Fruit fly (Drosophila melanogaster): ENCODE data around the gene CG32074.
"Not testable (repeated sequence)": the region's sequence is repeated elsewhere in the genome, so short reads cannot be mapped to it uniquely, and the experiment has no call there.

The CG32074 gene

dm6 chr3L:11148478-11149251 lies 16.5 kb upstream of the CG32074 start:
- peak; percentile 68 for TF ChIP-seq Pif1A (GFP tag; optimal IDR thresholded peaks at IDR 0.05)
- peak; percentile 64 for TF ChIP-seq Pif1B (GFP tag; optimal IDR thresholded peaks at IDR 0.05)
- peak; percentile 65 for TF ChIP-seq D1 (tag; optimal IDR thresholded peaks at IDR 0.05)
- TF ChIP-seq CG14655 (GFP tag; optimal IDR thresholded peaks at IDR 0.05), result peak; percentile 87
- peak; percentile 21 for TF ChIP-seq EcR (GFP tag; optimal IDR thresholded peaks at IDR 0.05)
- peak; percentile 85 for TF ChIP-seq CG8301 (tag; optimal IDR thresholded peaks at IDR 0.05)
- peak; percentile 61; the same call in 1 of the 3 replicates for TF ChIP-seq fd96Ca (GFP tag; IDR thresholded peaks at IDR 0.05)
- peak; percentile 66 for TF ChIP-seq gl (tag; optimal IDR thresholded peaks at IDR 0.05)
- peak; percentile 81 for TF ChIP-seq CG15710 (tag; optimal IDR thresholded peaks at IDR 0.05)
- peak; percentile 88 for TF ChIP-seq CG17806 (tag; optimal IDR thresholded peaks at IDR 0.05)
- peak; percentile 88 for TF ChIP-seq CG8159 (tag; optimal IDR thresholded peaks at IDR 0.05)
- TF ChIP-seq CG10348 (GFP tag; IDR thresholded peaks at IDR 0.05), result no peak
- peak; percentile 41 for TF ChIP-seq CG12605 (GFP tag; IDR thresholded peaks at IDR 0.05)
- TF ChIP-seq CG32121 (GFP tag; IDR thresholded peaks at IDR 0.05), result peak; percentile 54; the same call in 1 of the 2 replicates
- TF ChIP-seq rn (GFP tag; IDR thresholded peaks at IDR 0.05), result no peak; the same call in 1 of the 2 replicates
- TF ChIP-seq Ets98B (GFP tag; IDR thresholded peaks at IDR 0.05), result peak; percentile 68
- TF ChIP-seq CG34367 (tag; optimal IDR thresholded peaks at IDR 0.05), result peak; percentile 76
- TF ChIP-seq Snoo (tag; optimal IDR thresholded peaks at IDR 0.05), result no peak
- peak; percentile 77 for TF ChIP-seq CG4496 (GFP tag; IDR thresholded peaks at IDR 0.05)
- TF ChIP-seq CG9948 (tag; optimal IDR thresholded peaks at IDR 0.05), result peak; percentile 87
- peak; percentile 59 for TF ChIP-seq CG13204 (GFP tag; optimal IDR thresholded peaks at IDR 0.05)

DNA sequence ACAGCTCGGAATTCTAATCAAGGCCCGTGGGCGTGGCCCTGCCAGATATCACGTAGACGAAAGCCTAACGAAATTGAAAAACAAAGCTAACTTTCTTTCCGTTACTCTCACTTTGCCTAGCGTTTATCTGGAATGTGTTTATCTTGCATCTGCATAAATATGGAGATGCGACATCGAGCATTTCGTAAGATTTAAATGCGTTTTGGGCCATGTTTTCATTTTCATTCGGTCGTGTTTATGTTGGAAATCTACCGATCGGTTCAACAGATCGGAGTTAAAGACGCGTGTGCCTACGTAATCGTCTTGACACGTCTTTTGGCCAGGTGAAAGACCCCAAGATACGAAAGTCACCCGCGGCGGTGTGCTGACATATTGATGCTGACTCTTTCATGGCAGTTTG lies 15.6 kb upstream of the CG32074 start:
- TF ChIP-seq Ets98B (GFP tag; IDR thresholded peaks at IDR 0.05), result no peak

DNA sequence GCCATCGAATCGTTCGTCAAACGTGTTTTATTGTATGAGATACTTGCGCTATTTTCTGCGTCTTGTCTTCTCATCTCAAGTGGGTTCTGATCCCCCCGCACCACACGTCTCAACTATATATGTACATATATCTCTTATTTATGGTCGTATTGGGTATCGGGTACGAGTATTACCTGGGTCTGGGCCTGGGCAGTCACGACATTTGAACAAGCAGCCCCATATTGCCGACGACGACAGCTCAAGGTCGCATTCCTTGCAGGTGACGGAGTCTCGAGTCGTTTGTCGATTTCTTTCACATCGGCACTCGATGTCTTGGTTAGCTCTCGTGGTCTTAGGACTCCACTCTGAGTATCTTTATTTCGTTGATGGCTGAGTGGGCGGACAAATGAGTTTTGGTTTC lies 12.9 kb upstream of the CG32074 start:
- no peak for TF ChIP-seq CG15710 (tag; optimal IDR thresholded peaks at IDR 0.05)
- peak; percentile 31 for TF ChIP-seq EcR (GFP tag; optimal IDR thresholded peaks at IDR 0.05)

DNA sequence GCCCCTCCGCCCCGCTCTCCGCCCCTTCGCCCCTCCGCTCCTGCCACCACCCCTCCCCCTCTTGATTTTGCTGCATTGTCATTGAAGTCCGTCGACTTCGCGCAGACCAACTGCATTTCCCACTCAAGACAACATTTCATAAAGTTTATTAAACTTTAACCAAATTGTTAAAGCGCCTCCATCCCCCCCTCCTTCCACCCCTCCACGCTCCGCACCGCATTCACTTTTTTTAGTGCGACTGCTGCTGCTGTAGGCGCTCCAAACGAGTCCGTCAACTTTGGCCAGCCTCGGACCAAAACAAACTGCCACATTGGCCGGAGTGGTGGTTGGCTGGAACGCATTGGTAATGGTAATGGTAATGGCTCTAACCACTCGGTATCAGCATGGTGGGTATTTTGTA lies 6.7 kb upstream of the CG32074 start:
- TF ChIP-seq CG32121 (GFP tag; IDR thresholded peaks at IDR 0.05) (no peak), fd96Ca (GFP tag; IDR thresholded peaks at IDR 0.05) (peak; percentile 65; the same call in 2 of the 3 replicates), Ets98B (GFP tag; IDR thresholded peaks at IDR 0.05) (peak; percentile 45; the same call in 1 of the 2 replicates), EcR (GFP tag; optimal IDR thresholded peaks at IDR 0.05) (no peak), CG34367 (tag; optimal IDR thresholded peaks at IDR 0.05) (no peak), CG4496 (GFP tag; IDR thresholded peaks at IDR 0.05) (no peak), CG12605 (GFP tag; IDR thresholded peaks at IDR 0.05) (no peak), CG10348 (GFP tag; IDR thresholded peaks at IDR 0.05) (no peak)

DNA sequence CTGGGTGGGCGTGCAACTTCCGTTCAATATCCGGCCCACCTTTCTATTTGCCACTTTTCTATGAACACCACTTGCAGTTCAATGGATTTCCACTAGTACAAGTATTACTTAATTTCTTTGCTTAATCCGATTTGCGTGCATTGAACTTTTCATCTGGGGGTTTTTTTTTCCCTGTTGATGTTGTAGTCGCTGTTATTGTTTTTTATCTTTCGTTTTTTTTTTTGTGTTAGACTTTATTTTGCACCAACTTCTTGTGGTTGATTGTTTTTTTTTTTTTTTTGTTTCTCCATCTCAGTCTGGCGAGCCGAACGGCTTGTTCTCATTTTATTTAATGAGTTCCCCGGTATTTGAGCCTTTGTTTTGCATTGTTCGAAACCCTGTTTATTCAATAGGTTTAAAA lies 4.2 kb upstream of the CG32074 start:
- no peak for TF ChIP-seq CG14655 (GFP tag; optimal IDR thresholded peaks at IDR 0.05)
- no peak for TF ChIP-seq CG17806 (tag; optimal IDR thresholded peaks at IDR 0.05)
- no peak for TF ChIP-seq Pif1A (GFP tag; optimal IDR thresholded peaks at IDR 0.05)
- peak; percentile 72 for TF ChIP-seq EcR (GFP tag; optimal IDR thresholded peaks at IDR 0.05)
- TF ChIP-seq D1 (tag; optimal IDR thresholded peaks at IDR 0.05), result no peak
- peak; percentile 63 for TF ChIP-seq CG13204 (GFP tag; optimal IDR thresholded peaks at IDR 0.05)
- no peak for TF ChIP-seq CG32121 (GFP tag; IDR thresholded peaks at IDR 0.05)
- peak; percentile 59 for TF ChIP-seq CG34367 (tag; optimal IDR thresholded peaks at IDR 0.05)
- TF ChIP-seq CG15710 (tag; optimal IDR thresholded peaks at IDR 0.05), result peak; percentile 33
- TF ChIP-seq CG12605 (GFP tag; IDR thresholded peaks at IDR 0.05), result no peak
- no peak for TF ChIP-seq rn (GFP tag; IDR thresholded peaks at IDR 0.05)
- no peak for TF ChIP-seq CG8301 (tag; optimal IDR thresholded peaks at IDR 0.05)

- TF ChIP-seq CG17806 (tag; optimal IDR thresholded peaks at IDR 0.05) (no peak), CG4496 (GFP tag; IDR thresholded peaks at IDR 0.05) (peak; percentile 18; the same call in 1 of the 3 replicates), CG8159 (tag; optimal IDR thresholded peaks at IDR 0.05) (peak; percentile 57), CG12605 (GFP tag; IDR thresholded peaks at IDR 0.05) (0 out of 2 replicates have a peak, but pooled peaks have one; percentile 11), Ets98B (GFP tag; IDR thresholded peaks at IDR 0.05) (peak; percentile 43; the same call in 1 of the 2 replicates), D1 (tag; optimal IDR thresholded peaks at IDR 0.05) (no peak)
Measured at dm6 chr3L:11135846-11136245, 3.7 kb upstream of the CG32074 start, which contains the start of gene IRSp53. Gene IRSp53, plus strand, starts transcription at chr3L:11136049.

DNA sequence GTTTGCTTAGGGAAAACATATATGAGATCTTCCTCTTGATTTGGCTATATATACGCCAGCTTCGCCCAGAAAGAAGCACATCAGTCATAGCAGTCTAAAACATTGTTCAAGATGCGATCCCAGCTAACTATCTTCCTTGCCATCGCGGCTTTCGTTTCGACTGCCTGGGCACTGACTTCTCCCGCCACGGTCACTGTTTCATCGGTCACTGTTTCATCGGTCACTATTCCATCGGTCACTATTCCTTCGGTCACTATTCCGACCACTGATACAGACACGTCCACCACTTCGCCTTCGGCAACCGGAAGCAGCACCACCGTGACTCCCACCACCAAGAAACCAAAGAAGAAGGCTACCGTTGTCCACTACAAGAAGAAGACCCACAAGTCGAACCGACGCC lies 2.8 kb upstream of the CG32074 start, which contains the start of gene CG14143:
Gene CG14143, plus strand, starts transcription at position 102 of the 400 bp plus-strand sequence.
- not testable (repeated sequence) for TF ChIP-seq CG4496 (GFP tag; IDR thresholded peaks at IDR 0.05); CG10348 (GFP tag; IDR thresholded peaks at IDR 0.05); Snoo (tag; optimal IDR thresholded peaks at IDR 0.05)

Measured in whole organism, pupa.